Fruit fly (Drosophila melanogaster): ENCODE data around the gene Ubc2.
A peak's percentile ranks its signal among the peaks of the same experiment; 100 is the strongest.

Gene Ubc2

DNA sequence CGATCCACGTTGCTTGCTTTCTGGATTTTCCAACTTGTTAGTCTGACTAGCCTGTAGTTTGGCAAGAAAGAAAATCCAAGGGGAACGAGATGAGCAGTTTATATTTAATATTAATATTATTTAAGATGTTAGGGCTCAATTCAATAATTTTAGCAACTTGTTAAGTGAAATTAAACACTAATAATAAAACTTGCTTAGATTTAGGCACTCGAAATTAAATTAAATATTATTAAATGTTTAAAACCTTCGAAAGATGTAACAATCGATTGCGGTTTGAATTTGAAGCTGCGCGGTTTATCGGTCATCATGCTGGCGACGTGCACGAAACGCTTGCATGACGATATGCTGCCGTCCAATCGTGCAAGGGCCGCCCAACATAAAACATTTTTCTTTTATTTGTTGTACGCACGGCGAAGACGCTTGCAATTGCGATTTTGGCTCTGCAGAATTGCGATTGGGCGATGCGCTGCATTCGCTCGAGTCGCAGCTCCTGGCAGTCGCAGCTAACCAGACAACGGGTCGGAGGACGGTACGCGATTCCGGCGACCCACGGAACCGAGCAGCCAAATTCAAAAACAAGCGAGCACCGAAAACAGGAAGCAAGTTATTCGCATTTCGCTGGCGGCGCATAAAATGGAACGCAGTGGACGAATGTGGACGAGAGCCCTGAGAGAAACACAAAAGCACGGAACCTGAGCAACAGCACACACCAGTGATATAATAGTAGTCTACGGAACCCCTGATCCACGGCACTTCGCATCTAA is 30.6 kb downstream of the Ubc2 start, which contains the start of the genes Vha16-5 and CG12299:
Gene Vha16-5 (minus strand): TSS at position 51 of the 764 bp plus-strand sequence.
Gene CG12299 (plus strand): TSS at position 353 of the 764 bp plus-strand sequence.
- peak; percentile 82 for TF ChIP-seq disco-r (GFP tag; optimal IDR thresholded peaks at IDR 0.05)
- peak; percentile 84 for TF ChIP-seq MESR4 (GFP tag; optimal IDR thresholded peaks at IDR 0.05)
- peak; percentile 69 for TF ChIP-seq CG12744 (GFP tag; optimal IDR thresholded peaks at IDR 0.05)
- peak; percentile 88 for TF ChIP-seq CG11247 (GFP tag; IDR thresholded peaks at IDR 0.05)
- peak; percentile 94 for TF ChIP-seq CG1603 (tag; optimal IDR thresholded peaks at IDR 0.05)
- peak; percentile 57 for TF ChIP-seq slou (GFP tag; optimal IDR thresholded peaks at IDR 0.05)
- no peak for TF ChIP-seq Asciz (GFP tag; optimal IDR thresholded peaks at IDR 0.05)
- peak; percentile 81 for TF ChIP-seq NfI (GFP tag; optimal IDR thresholded peaks at IDR 0.05)
- no peak for TF ChIP-seq sug (tag; optimal IDR thresholded peaks at IDR 0.05)
- TF ChIP-seq CG8281 (tag; optimal IDR thresholded peaks at IDR 0.05) = no peak
- no peak for TF ChIP-seq pros (GFP tag; optimal IDR thresholded peaks at IDR 0.05)
- TF ChIP-seq CG3995 (GFP tag; optimal IDR thresholded peaks at IDR 0.05) = peak; percentile 35
- TF ChIP-seq dm (GFP tag; optimal IDR thresholded peaks at IDR 0.05) = peak; percentile 79
- peak; percentile 89 for TF ChIP-seq zfh2 (GFP tag; optimal IDR thresholded peaks at IDR 0.05)
- TF ChIP-seq Dad (GFP tag; optimal IDR thresholded peaks at IDR 0.05) = peak; percentile 94
- no peak for TF ChIP-seq Deaf1 (tag; optimal IDR thresholded peaks at IDR 0.05)
- peak; percentile 70 for TF ChIP-seq wdn (GFP tag; IDR thresholded peaks at IDR 0.05)
- TF ChIP-seq Abd-B (GFP tag; optimal IDR thresholded peaks at IDR 0.05) = peak; percentile 71
- peak; percentile 92 for TF ChIP-seq CG10959 (GFP tag; IDR thresholded peaks at IDR 0.05)
- TF ChIP-seq CG9727 (GFP tag; optimal IDR thresholded peaks at IDR 0.05) = peak; percentile 82
- peak; percentile 78 for TF ChIP-seq slp2 (GFP tag; optimal IDR thresholded peaks at IDR 0.05)
- TF ChIP-seq CG32767 (GFP tag; IDR thresholded peaks at IDR 0.05) = peak; percentile 67
- TF ChIP-seq en (GFP tag; optimal IDR thresholded peaks at IDR 0.05) = peak; percentile 65
- TF ChIP-seq Fer2 (tag; optimal IDR thresholded peaks at IDR 0.05) = peak; percentile 48
- TF ChIP-seq CG4730 (GFP tag; IDR thresholded peaks at IDR 0.05) = peak; percentile 86
- TF ChIP-seq repo (GFP tag; optimal IDR thresholded peaks at IDR 0.05) = peak; percentile 88
- peak; percentile 84 for TF ChIP-seq tna (GFP tag; IDR thresholded peaks at IDR 0.05; ENCODE audit: partially characterized antibody)
- no peak for TF ChIP-seq sqz (GFP tag; optimal IDR thresholded peaks at IDR 0.05)
- TF ChIP-seq vnd (GFP tag; IDR thresholded peaks at IDR 0.05; ENCODE audit: partially characterized antibody) = peak; percentile 80
- TF ChIP-seq wek (GFP tag; optimal IDR thresholded peaks at IDR 0.05) = no peak
- peak; percentile 87 for TF ChIP-seq ems (GFP tag; optimal IDR thresholded peaks at IDR 0.05)
- TF ChIP-seq CG11504 (tag; optimal IDR thresholded peaks at IDR 0.05) = no peak
- TF ChIP-seq CG10147 (GFP tag; optimal IDR thresholded peaks at IDR 0.05) = peak; percentile 26
- TF ChIP-seq bowl (GFP tag; IDR thresholded peaks at IDR 0.05) = peak; percentile 82
- TF ChIP-seq Nf-YA (GFP tag; IDR thresholded peaks at IDR 0.05) = peak; percentile 74; the same call in 1 of the 2 replicates
- TF ChIP-seq CkIIα-i1 (GFP tag; IDR thresholded peaks at IDR 0.05) = 0 out of 2 replicates have a peak, but pooled peaks have one; percentile 10
- no peak for TF ChIP-seq CG18599 (GFP tag; optimal IDR thresholded peaks at IDR 0.05)
- no peak for TF ChIP-seq insv (GFP tag; optimal IDR thresholded peaks at IDR 0.05)
- TF ChIP-seq cg (GFP tag; optimal IDR thresholded peaks at IDR 0.05) = no peak
- peak; percentile 83 for TF ChIP-seq fu2 (GFP tag; optimal IDR thresholded peaks at IDR 0.05)
- no peak for TF ChIP-seq CG10565 (GFP tag; optimal IDR thresholded peaks at IDR 0.05)
- TF ChIP-seq gem (tag; optimal IDR thresholded peaks at IDR 0.05) = peak; percentile 93
- peak; percentile 94 for TF ChIP-seq CG34422 (GFP tag; IDR thresholded peaks at IDR 0.05)
- TF ChIP-seq phol (tag; optimal IDR thresholded peaks at IDR 0.05) = peak; percentile 94
- TF ChIP-seq Oli (tag; optimal IDR thresholded peaks at IDR 0.05) = peak; percentile 29
- peak; percentile 14 for TF ChIP-seq NC2α (GFP tag; optimal IDR thresholded peaks at IDR 0.05)
- TF ChIP-seq Atf-2 (GFP tag; optimal IDR thresholded peaks at IDR 0.05) = peak; percentile 71
- TF ChIP-seq CG11456 (GFP tag; IDR thresholded peaks at IDR 0.05) = peak; percentile 95
- peak; percentile 78 for TF ChIP-seq CG6689 (GFP tag; IDR thresholded peaks at IDR 0.05)

Measured in whole organism, embryonic.